Fruit fly (Drosophila melanogaster): ENCODE results near the gene CG13841.

Gene CG13841

dm6 chr3R:22781412-22781811, 13.9 kb upstream of the CG13841 start (continued):
- no peak for TF ChIP-seq CG4820 (GFP tag; optimal IDR thresholded peaks at IDR 0.05)
- peak; percentile 9; the same call in 1 of the 2 replicates for TF ChIP-seq CG13287 (GFP tag; IDR thresholded peaks at IDR 0.05; ENCODE audit: partially characterized antibody)
- no peak for TF ChIP-seq nerfin-2 (GFP tag; IDR thresholded peaks at IDR 0.05; ENCODE audit: partially characterized antibody)
- no peak for TF ChIP-seq dmrt11E (tag; optimal IDR thresholded peaks at IDR 0.05)
- no peak for TF ChIP-seq nmo (GFP tag; optimal IDR thresholded peaks at IDR 0.05)
- no peak for TF ChIP-seq Sry-β (GFP tag; optimal IDR thresholded peaks at IDR 0.05)
- TF ChIP-seq CG17186 (GFP tag; optimal IDR thresholded peaks at IDR 0.05): no peak
- TF ChIP-seq al (GFP tag; IDR thresholded peaks at IDR 0.05): no peak
- no peak for TF ChIP-seq cato (GFP tag; optimal IDR thresholded peaks at IDR 0.05; ENCODE audit: borderline replicate concordance)
- no peak for TF ChIP-seq Doc2 (GFP tag; IDR thresholded peaks at IDR 0.05)
- TF ChIP-seq Chrac-16 (GFP tag; optimal IDR thresholded peaks at IDR 0.05): no peak
- no peak for TF ChIP-seq vfl (GFP tag; optimal IDR thresholded peaks at IDR 0.05)
- TF ChIP-seq chn (GFP tag; optimal IDR thresholded peaks at IDR 0.05): no peak
- no peak for TF ChIP-seq Awh (GFP tag; IDR thresholded peaks at IDR 0.05)
- no peak for TF ChIP-seq Scr (GFP tag; IDR thresholded peaks at IDR 0.05; ENCODE audit: partially characterized antibody)
- TF ChIP-seq exex (tag; optimal IDR thresholded peaks at IDR 0.05): no peak
- TF ChIP-seq nerfin-1 (tag; optimal IDR thresholded peaks at IDR 0.05): no peak
- no peak for TF ChIP-seq CG1647 (GFP tag; optimal IDR thresholded peaks at IDR 0.05)
- TF ChIP-seq CkIIα-i1 (GFP tag; IDR thresholded peaks at IDR 0.05): no peak
- TF ChIP-seq Eip74EF (GFP tag; optimal IDR thresholded peaks at IDR 0.05): no peak
- no peak for TF ChIP-seq tll (GFP tag; optimal IDR thresholded peaks at IDR 0.05)
- no peak for TF ChIP-seq pzg (GFP tag; optimal IDR thresholded peaks at IDR 0.05)
- TF ChIP-seq CG34224 (GFP tag; IDR thresholded peaks at IDR 0.05; ENCODE audit: partially characterized antibody): 0 out of 3 replicates have a peak, but pooled peaks have one; percentile 9
- TF ChIP-seq croc (GFP tag; conservative IDR thresholded peaks at IDR 0.05): no peak
- TF ChIP-seq Kr (GFP tag; optimal IDR thresholded peaks at IDR 0.05): no peak
- TF ChIP-seq Nf-YC (tag; optimal IDR thresholded peaks at IDR 0.05): peak; percentile 18
- no peak for TF ChIP-seq Dp (GFP tag; optimal IDR thresholded peaks at IDR 0.05)
- TF ChIP-seq Meics (GFP tag; optimal IDR thresholded peaks at IDR 0.05): no peak
- no peak for TF ChIP-seq gfzf (GFP tag; optimal IDR thresholded peaks at IDR 0.05)
- no peak for TF ChIP-seq pita (GFP tag; optimal IDR thresholded peaks at IDR 0.05)
- TF ChIP-seq her (GFP tag; optimal IDR thresholded peaks at IDR 0.05): no peak
- no peak for TF ChIP-seq fru (optimal IDR thresholded peaks at IDR 0.05)
- no peak for TF ChIP-seq CG18011 (GFP tag; optimal IDR thresholded peaks at IDR 0.05)
- no peak for TF ChIP-seq CG3281 (GFP tag; optimal IDR thresholded peaks at IDR 0.05)
- TF ChIP-seq CG4730 (GFP tag; IDR thresholded peaks at IDR 0.05): no peak
- no peak for TF ChIP-seq D19B (GFP tag; optimal IDR thresholded peaks at IDR 0.05)
- TF ChIP-seq CG17829 (tag; optimal IDR thresholded peaks at IDR 0.05): peak; percentile 7
- no peak for TF ChIP-seq CG2678 (tag; optimal IDR thresholded peaks at IDR 0.05)
- peak; percentile 41 for TF ChIP-seq CG6765 (GFP tag; optimal IDR thresholded peaks at IDR 0.05)
- TF ChIP-seq Jarid2 (GFP tag; optimal IDR thresholded peaks at IDR 0.05): peak; percentile 56
- TF ChIP-seq pfk (GFP tag; optimal IDR thresholded peaks at IDR 0.05): no peak
- TF ChIP-seq bigmax (GFP tag; optimal IDR thresholded peaks at IDR 0.05): peak; percentile 43
- peak; percentile 11 for TF ChIP-seq PHDP (tag; optimal IDR thresholded peaks at IDR 0.05)
- TF ChIP-seq CG1233 (GFP tag; optimal IDR thresholded peaks at IDR 0.05): no peak
- TF ChIP-seq CG6854 (GFP tag; optimal IDR thresholded peaks at IDR 0.05): no peak
- TF ChIP-seq ac (GFP tag; optimal IDR thresholded peaks at IDR 0.05): no peak
- no peak for TF ChIP-seq Dll (GFP tag; IDR thresholded peaks at IDR 0.05; ENCODE audit: partially characterized antibody)
- TF ChIP-seq dati (GFP tag; IDR thresholded peaks at IDR 0.05): no peak
- no peak for TF ChIP-seq CG6813 (GFP tag; optimal IDR thresholded peaks at IDR 0.05)
